Worm (Caenorhabditis elegans): ENCODE data around the gene ttc-39B.

DNA sequence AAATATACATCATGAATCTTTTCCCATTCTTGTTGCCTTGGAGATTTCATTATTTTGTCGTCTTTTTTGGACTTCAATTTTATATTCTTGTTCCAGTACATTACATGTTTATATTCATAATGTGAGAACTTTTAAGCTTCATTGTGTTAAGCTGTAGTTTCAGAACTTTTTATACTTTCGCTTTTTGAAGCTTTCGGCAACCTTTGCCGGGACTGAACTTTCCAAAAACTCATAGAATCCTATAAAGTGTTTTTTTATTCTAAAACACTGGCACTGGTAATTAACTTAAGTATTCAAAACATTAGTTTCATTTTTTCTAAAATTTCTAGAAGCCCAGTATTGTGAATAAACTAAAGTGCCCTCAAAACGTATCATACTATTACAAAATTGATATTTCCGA lies 10.8 kb downstream of the ttc-39B start, which contains the start of gene C32D5.4:
- TF ChIP-seq hlh-8 (tag; optimal IDR thresholded peaks at IDR 0.05) (no peak), lim-6 (tag; optimal IDR thresholded peaks at IDR 0.05) (no peak), tbx-2 (tag; optimal IDR thresholded peaks at IDR 0.05) (no peak), ref-2 (tag; optimal IDR thresholded peaks at IDR 0.05) (no peak)
